Fruit fly (Drosophila melanogaster) ovary, adult (tissue): Measurements from ENCODE around the gene CG5953.
A peak's percentile ranks its signal among the peaks of the same experiment; 100 is the strongest.

Source experiments
- CG17801 ChIP-seq: fragments of 200-800 bp; optimal IDR thresholded peaks from 2 replicates; lab custom pipeline; 2019; ENCODE audit warnings: missing biosample characterization, mild to moderate bottlenecking, missing genetic modification characterization, moderate library complexity; ENCODE audit not compliant: partially characterized antibody

CG5953 gene

DNA sequence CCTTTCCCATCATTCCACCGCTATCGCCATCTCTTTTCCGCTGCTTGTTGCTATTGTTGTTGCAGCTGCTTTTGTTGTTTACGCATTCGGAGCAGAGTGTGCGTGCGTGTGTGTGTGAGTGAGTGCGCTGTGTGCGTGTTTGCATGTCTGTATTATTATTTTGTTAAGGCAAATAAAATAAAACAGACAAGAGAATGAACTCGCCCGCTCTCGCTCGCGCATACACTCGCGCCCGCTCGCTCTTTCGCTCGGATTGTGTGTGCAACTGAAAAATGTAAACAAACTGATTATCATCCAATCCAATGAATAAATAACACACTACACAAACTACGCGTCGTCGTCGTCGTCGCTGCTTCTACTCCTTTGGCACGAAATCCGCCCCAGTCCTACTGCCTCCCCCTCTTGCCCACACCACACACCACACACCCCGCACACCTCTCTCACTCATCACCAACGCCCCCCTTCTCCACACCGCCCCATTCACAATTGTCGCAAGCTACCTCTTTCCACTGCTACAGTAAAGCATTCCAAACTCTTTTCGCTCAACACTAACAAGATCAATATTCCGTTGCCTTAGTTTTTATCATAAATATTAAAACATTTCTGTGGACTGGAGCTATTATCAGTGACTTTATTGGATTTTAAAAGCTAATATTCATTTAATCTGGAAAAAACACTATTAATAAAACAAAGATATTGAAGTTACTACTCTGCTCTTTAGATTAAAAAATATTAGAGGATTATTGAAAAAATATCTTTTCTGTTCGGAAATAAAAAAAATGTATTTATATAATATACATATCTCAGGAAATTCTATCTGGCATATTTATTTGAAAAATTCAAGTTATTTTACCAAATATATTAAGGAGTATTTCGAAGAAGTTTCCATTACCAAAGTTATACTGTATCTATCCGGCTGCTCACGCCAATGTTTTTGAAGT, 11.1 kb downstream of the CG5953 start:
- TF ChIP-seq CG17801 (GFP tag; lab: Kevin White, UChicago) = peak; percentile 11

DNA sequence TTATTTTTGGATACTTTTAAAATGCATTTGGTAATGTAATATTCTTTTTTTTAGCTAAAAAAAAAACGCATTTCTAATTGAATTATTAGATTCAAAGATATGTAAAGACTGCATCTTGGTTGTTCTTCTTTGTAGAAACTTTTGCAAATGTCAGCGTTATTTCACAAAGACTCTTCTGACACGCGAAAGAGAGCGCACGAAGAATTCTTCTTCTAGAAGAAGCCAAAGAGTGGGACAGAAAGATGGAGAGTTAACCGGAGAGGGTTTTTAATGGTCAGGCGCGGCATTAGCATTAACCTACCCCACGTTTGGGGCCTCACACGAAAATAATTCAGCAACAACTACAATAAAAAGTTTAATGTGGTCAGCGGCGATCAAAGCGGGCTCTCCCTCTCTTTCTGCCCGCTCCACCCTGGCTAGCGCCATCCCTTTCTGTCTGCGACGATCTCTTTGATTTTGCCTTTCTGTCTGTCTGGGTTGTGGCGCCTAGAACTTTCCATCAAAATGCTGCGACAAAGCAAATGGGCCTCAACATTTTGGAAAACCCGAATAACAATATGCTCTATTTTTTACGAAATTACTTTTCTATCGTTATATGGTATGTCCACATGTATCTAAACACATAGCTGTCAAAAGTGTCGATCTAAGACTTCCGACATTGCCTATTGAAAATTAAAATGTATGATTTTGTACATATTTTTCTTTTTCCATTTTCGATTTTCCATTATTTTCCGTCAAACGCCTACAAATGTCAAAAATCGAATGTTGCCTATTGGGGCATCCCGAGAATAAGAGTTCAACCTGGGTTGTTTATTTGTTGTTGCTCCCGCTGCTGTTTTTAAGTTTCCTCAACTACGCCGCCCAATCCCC, 12.0 kb downstream of the CG5953 start:
- no peak for TF ChIP-seq CG17801 (GFP tag; lab: Kevin White, UChicago)

DNA sequence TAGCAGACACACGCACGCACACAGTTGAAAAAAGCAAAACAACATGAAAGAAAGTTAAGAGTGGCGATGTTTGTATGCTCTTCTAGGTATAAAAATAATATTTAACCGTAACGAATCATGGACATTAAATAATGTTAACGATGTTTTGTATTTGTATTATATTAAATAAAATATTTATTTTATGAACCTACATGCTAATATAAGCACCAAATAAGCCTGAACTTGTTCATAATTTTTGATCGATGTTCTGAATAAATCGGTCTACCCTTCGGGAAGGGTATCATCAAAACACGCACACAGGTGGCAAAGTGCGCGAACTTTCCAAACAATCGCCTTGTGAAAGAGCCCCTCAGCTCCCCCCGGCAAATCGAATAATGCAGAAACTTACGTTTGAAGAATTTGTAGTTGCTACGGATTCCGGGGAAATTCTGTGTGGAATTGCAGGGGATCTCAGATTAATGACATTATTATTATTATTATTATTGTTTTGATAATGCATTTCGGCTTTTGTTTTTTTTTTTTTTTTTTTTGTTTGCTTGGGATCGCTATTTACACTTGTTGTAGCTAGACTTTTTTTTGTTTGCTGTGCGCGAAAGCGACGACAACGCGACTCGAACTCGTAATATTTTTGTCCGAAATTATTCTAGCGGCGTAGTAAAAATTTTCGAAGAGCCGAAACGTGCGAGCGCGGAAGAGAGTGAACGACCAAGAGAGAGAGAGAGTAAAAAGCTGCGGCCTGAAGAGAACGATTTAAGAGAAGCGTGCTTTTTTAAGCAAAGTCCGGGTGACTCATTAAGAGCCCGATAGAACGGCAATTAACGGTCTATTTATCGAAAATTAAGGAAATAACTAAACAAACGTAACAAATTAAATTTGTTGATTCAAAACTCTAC, 12.8 kb downstream of the CG5953 start:
- TF ChIP-seq CG17801 (GFP tag; lab: Kevin White, UChicago) = peak; percentile 8

DNA sequence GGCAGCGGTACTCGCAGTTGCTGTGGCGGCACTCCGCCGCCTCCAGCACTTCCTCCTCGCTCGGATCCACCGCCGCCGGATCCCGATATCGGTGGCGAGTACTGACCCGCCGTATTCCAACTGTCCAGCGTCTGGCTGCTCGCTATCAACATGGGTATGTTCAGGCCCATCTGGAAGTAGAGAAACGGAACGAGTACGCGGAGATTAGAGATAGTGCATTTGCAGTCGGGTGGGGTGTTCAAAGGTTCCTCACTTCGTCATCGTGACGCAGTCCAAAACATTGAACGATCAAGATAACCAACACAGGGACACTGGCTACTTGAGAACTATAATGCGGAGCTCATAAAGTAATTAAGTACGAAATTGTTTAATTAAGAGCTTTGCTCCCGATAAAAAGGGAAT, 21.4 kb downstream of the CG5953 start:
- no peak for TF ChIP-seq CG17801 (GFP tag; lab: Kevin White, UChicago)

DNA sequence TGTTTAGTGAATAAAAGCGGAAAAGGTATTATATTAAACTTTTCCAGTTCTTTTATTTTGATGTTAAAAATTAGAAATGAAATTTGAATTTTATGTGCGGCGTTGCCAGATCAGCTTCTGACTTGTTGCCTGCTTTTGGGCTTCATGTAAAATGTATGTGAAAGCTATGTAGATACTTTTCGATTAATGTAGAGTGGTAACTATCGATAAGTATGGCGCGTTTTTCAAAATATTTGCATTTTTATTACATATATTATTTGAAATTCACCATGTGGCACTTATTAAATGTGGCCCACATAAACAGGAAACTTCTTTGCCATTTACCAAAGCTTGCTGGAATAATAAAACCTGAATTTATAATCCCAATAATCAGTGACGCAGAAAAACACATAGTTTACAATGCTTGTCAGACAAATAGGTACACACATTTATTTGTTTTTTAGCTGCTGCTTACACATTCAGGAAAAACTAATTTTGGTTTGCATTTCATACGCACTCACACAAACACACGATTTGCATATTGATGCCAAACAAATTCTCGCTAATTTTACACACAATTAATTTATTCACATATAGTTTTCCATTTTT, 24.9 kb downstream of the CG5953 start:
- no peak for TF ChIP-seq CG17801 (GFP tag; lab: Kevin White, UChicago)

DNA sequence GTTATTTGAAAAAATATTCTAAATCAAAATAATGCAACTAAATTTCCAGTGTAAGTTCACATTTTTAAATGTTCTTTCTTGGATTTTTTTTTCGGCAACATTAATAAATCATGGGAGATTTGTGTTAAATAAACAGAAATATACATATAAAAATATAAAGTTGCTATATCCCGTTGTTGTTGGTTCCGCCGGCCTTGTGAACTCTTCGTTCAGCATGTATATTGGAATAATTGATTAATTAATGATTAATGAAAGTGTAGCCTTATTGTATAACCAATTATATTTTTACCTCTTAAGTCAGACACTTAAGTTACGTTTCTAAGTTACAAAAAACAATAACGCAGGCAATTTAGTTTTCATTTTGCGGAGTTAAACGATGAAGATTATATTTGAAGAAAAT, 25.5 kb downstream of the CG5953 start:
- TF ChIP-seq CG17801 (GFP tag; lab: Kevin White, UChicago) = no peak

DNA sequence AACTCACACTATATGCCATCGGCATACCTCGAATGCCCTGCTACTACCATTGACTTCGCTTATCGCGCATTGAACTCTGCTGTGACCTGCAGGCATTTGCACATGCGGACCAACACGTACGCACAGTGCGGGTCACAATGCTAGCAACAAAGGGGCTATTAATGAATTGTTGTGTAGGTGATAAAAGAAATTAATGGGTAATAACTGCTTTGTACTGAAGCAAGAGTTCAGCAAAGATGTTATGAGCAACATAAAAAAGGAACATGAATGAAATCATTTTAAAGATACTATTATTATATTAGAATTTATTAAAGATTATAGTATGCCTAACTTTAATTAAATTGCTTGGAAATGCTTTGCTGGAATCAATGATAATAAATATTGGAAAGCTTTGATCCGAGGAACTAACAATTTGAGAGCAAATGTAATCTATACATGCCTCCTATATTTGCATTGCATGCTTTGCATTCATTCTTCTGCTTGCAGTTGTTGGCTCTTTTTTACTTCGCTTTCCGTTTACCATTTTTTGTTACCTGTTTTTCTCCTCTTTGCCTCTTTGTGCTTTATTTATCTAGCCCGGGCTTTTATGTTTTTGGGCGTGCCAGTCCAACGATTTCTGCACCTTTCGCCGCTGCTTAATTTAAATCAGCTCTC, 29.7 kb downstream of the CG5953 start:
- TF ChIP-seq CG17801 (GFP tag; lab: Kevin White, UChicago) = no peak

DNA sequence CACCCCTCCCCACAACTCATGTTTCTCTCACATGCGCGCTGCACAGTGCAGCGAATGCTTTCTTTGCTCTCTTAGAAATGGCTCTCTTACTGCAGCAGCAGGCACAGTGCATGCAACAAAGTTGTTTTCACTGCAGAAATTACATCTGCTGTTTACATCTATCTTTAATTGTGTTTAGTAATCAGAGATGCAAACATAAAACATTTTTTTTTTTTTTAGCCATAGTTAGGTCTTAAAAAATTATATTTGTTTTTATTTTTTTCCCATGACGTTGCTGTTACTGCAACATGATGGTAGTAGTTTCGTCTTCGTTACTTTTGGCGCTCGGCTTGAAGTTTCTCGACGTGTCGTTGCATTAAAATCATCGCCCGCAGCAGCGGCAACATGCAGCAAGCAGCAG, 31.3 kb downstream of the CG5953 start:
- TF ChIP-seq CG17801 (GFP tag; lab: Kevin White, UChicago) = no peak

DNA sequence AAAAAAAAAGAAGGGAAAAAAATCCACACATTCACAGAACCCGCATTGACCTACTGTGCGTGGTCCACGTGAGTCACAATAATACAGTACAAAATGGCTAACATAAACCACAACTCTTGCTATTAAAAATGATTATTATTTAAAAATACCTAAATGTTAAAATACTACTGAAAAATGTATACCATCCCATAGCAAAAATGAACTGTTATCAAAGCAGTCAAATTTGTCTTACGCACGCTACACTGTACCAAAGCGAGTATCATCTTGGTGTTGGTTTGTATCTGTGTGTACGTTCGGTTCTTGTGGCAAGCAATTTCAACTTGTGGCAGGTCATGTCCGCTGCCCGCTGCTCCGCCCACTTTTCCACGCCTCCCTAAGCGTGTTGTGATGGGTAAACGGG, 32.2 kb downstream of the CG5953 start:
- peak; percentile 20 for TF ChIP-seq CG17801 (GFP tag; lab: Kevin White, UChicago)

DNA sequence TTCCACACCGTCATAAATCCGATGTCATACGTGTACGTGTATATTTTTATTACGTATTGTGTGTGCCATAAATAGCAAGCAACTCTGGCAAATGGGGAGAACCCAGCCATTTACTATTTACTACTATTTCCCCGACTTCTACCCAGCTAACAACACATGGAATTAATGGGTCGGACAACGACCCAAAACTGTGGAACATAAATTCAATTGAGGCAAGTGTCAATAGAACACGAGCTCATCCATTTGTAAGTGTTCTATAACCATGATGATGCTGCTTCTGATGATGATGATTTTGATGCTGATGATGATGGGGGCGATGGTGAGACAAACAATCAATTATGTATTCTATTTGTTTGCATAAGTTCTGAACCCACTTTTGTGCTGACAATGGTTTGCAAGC, 33.1 kb downstream of the CG5953 start:
- TF ChIP-seq CG17801 (GFP tag; lab: Kevin White, UChicago) = no peak

DNA sequence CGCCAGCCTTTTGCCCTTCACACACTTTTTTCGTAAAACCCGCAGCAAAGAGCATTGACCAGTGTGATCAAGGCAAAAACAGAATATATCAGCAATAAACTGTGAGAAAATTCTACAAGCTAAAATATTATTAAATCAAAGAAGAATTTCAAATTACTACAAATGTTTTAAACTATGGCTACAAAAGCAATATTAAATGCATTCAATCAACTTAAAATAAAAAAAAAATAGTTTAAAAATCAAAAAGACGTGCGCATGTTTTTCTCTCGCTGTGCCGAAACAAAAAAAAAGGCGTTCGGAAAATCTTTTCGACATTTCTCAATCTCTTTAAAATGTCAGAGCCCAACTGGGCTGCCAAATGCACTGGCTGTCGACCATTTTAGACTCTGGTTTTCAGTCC, 34.6 kb downstream of the CG5953 start:
- TF ChIP-seq CG17801 (GFP tag; lab: Kevin White, UChicago) = no peak

DNA sequence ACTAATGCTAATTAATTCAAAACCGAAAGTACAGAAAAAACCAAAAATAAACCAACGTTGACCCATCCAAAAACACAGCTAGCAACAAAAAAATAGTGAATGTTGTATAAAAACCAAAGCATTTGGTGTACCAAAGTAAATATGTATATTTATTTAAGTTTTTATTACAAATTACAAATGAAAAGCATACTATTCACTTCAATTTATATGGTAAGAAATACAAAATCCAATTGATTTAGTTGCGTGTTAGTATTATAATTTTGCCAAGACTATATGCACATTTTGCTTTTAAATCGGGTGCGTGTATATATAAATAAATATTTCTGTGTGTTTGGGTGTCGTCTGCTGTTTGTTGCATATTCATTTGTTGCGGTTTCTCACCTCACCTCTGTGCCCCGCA, 35.5 kb downstream of the CG5953 start:
- no peak for TF ChIP-seq CG17801 (GFP tag; lab: Kevin White, UChicago)

DNA sequence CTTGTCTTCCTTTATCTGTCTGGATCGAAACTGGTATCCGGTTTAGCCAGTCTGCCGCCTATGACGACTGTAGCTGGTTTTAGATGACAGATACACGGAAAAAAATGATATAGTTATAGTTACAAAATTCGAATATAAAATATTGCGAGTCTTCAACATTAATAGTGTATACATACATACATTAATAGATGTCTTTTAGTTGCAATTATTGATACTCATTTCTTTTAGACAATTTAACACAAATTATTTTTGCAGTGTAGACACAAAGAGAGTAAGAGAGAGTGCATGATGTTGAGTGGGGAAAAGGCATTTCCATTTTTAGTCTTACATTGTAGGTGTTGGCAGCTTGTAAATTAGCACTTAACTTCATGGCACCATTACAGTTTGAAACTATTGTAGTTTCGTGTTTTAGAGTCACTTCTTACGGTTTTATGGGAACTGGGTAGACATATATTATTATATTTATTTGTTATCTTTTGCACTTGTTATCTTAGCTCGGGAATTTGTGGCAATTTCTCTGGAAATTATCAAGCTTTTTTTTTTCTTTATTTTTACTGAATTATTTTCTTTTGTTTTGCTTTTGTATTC, 37.4 kb downstream of the CG5953 start:
- no peak for TF ChIP-seq CG17801 (GFP tag; lab: Kevin White, UChicago)
